Worm (Caenorhabditis elegans) whole organism, late embryonic: ENCODE data around the gene F46B3.9.

Experiments used
- ama-1 ChIP-seq: fragments of 150-350 bp; optimal IDR thresholded peaks from 2 replicates; lab custom pipeline; 2014
- che-1 ChIP-seq: sonication (generic microtip); optimal IDR thresholded peaks from 2 replicates; lab custom pipeline; 2016; ENCODE audit warnings: mild to moderate bottlenecking, missing genetic modification characterization, missing compliant biosample characterization
- elt-2 ChIP-seq: sonication (generic microtip); optimal IDR thresholded peaks from 2 replicates; lab custom pipeline; 2016; ENCODE audit warnings: missing genetic modification reagents, missing genetic modification characterization, missing compliant biosample characterization
- hlh-8 ChIP-seq: sonication (generic microtip); optimal IDR thresholded peaks from 2 replicates; lab custom pipeline; 2016; ENCODE audit warnings: missing genotype, missing genetic modification characterization, missing compliant biosample characterization
- pha-4 ChIP-seq: fragments of 150-350 bp; optimal IDR thresholded peaks from 2 replicates; lab custom pipeline; 2018; ENCODE audit warnings: missing biosample characterization, missing genetic modification reagents, missing genetic modification characterization
- unc-3 ChIP-seq, 2 experiments: fragments of 200-800 bp in 1 of 2; sonication (Bioruptor generic) in 1 of 2; sonication (generic microtip) in 1 of 2; conservative IDR thresholded peaks in 1 of 2; optimal IDR thresholded peaks in 1 of 2; 2 replicates each; pipeline versions ENCODE4 v1.3.6 to Lab custom; 2016 to 2022; ENCODE audit warnings: missing compliant biosample characterization in 2 of 2, missing genetic modification characterization in 2 of 2, missing genetic modification reagents in 1 of 2

DNA sequence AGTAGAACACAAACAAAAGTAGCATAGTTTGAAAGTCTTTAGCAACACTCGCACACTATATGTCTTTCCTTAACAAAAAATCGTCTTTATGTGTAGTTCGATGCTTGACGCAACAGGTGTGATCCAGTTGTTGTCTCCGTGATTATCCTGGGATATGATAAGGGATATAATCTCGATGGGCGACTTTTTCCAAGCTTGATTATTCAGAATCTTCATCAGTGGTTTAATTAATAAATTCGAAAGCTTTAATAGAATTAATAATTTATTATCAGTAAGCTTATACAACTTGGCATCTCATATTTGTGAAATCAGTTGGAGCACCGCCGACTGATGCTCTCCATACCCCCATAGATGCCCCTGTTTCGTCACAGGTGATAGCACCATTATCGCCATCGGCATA lies 7.3 kb downstream of the F46B3.9 start, which contains the start of gene F46B3.7:
- TF ChIP-seq elt-2 (tag; lab: Kevin White, UChicago) (no peak), unc-3 (GFP tag; conservative IDR thresholded peaks at IDR 0.05; lab: Robert Waterston, UW) (no peak), unc-3 (tag; optimal IDR thresholded peaks at IDR 0.05; lab: Kevin White, UChicago) (no peak), ama-1 (lab: Kevin White, UChicago) (no peak), hlh-8 (tag; lab: Kevin White, UChicago) (no peak), pha-4 (tag; lab: Kevin White, UChicago) (no peak), che-1 (tag; lab: Kevin White, UChicago) (no peak)
